Fruit fly (Drosophila melanogaster) whole organism, wandering third instar larva: ENCODE results near the gene CG4230.
A peak's percentile ranks its signal among the peaks of the same experiment; 100 is the strongest.

Experiments used
- Abd-B ChIP-seq: fragments of >200 bp; optimal IDR thresholded peaks from 2 replicates; lab custom pipeline; 2017; ENCODE audit warnings: missing biosample characterization, missing genetic modification characterization
- CG9705 ChIP-seq: fragments of 200-800 bp; sonication (Bioruptor generic); optimal IDR thresholded peaks from 2 replicates; lab custom pipeline; 2018; ENCODE audit warnings: missing biosample characterization, mild to moderate bottlenecking, missing genetic modification characterization
- Dfd ChIP-seq: fragments of >200 bp; optimal IDR thresholded peaks from 2 replicates; lab custom pipeline; 2017; ENCODE audit warnings: missing biosample characterization, missing genetic modification characterization
- Dif ChIP-seq: fragments of 200-275, 200-300 bp; sonication (Bioruptor generic); optimal IDR thresholded peaks from 2 replicates; lab custom pipeline; 2018; ENCODE audit warnings: missing biosample characterization, missing genetic modification characterization; ENCODE audit not compliant: partially characterized antibody
- Hnf4 ChIP-seq: fragments of 200-800 bp; sonication (Bioruptor generic); optimal IDR thresholded peaks from 2 replicates; lab custom pipeline; 2016; ENCODE audit warnings: missing biosample characterization, mild to moderate bottlenecking, missing genetic modification characterization
- Hr78 ChIP-seq: fragments of >200 bp; optimal IDR thresholded peaks from 2 replicates; lab custom pipeline; 2017; ENCODE audit warnings: missing biosample characterization, missing genetic modification characterization
- Hr83 ChIP-seq: fragments of 200-300 bp; sonication (Bioruptor generic); optimal IDR thresholded peaks from 2 replicates; lab custom pipeline; 2016; ENCODE audit warnings: missing biosample characterization, mild to moderate bottlenecking, missing genetic modification characterization, moderate library complexity; ENCODE audit not compliant: poor library complexity, severe bottlenecking
- Jra ChIP-seq: sonication (Bioruptor generic); optimal IDR thresholded peaks from 2 replicates; lab custom pipeline; 2016; ENCODE audit warnings: missing biosample characterization, missing genetic modification characterization
- N ChIP-seq: fragments of >200 bp; optimal IDR thresholded peaks from 2 replicates; lab custom pipeline; 2018; ENCODE audit warnings: missing biosample characterization, missing external identifiers, missing genetic modification characterization
- OdsH ChIP-seq: fragments of 200-800 bp; sonication (Bioruptor generic); optimal IDR thresholded peaks from 2 replicates; lab custom pipeline; 2016; ENCODE audit warnings: missing biosample characterization, mild to moderate bottlenecking, missing genetic modification characterization
- Rel ChIP-seq, 2 experiments: fragments of 200-800 bp; sonication (Bioruptor generic) in 1 of 2; optimal IDR thresholded peaks; 2 replicates in 1 of 2; 3 replicates in 1 of 2; lab custom pipeline; 2016 to 2019; ENCODE audit warnings: mild to moderate bottlenecking in 2 of 2, missing biosample characterization in 2 of 2, missing genetic modification characterization in 2 of 2, moderate library complexity in 1 of 2
- Sp1 ChIP-seq: fragments of 200-800 bp; sonication (Bioruptor generic); optimal IDR thresholded peaks from 3 replicates; lab custom pipeline; 2019; ENCODE audit warnings: missing biosample characterization, mild to moderate bottlenecking, missing genetic modification characterization, moderate library complexity
- Vsx2 ChIP-seq: fragments of 200-300, 225-300 bp; sonication (Bioruptor generic); optimal IDR thresholded peaks from 2 replicates; lab custom pipeline; 2018; ENCODE audit warnings: missing biosample characterization, missing genetic modification characterization; ENCODE audit not compliant: partially characterized antibody
- br ChIP-seq: fragments of 200-800 bp; sonication (Bioruptor generic); optimal IDR thresholded peaks from 2 replicates; lab custom pipeline; 2016; ENCODE audit warnings: missing biosample characterization, missing genetic modification characterization
- brk ChIP-seq: fragments of 200-800 bp; sonication (Bioruptor generic); optimal IDR thresholded peaks from 2 replicates; lab custom pipeline; 2016; ENCODE audit warnings: missing biosample characterization, mild to moderate bottlenecking, missing genetic modification characterization
- dmrt93B ChIP-seq: fragments of 200-800 bp; sonication (Bioruptor generic); optimal IDR thresholded peaks from 2 replicates; lab custom pipeline; 2018; ENCODE audit warnings: missing biosample characterization, mild to moderate bottlenecking, missing genetic modification characterization
- ey ChIP-seq: fragments of 200-800 bp; sonication (Bioruptor generic); optimal IDR thresholded peaks from 2 replicates; lab custom pipeline; 2016; ENCODE audit warnings: missing biosample characterization, missing genetic modification characterization
- foxo ChIP-seq, 2 experiments: fragments of 200-800 bp; sonication (Bioruptor generic); optimal IDR thresholded peaks; 2 replicates in 1 of 2; 3 replicates in 1 of 2; lab custom pipeline; 2016 to 2017; ENCODE audit warnings: missing biosample characterization in 2 of 2, missing genetic modification characterization in 2 of 2
- fru ChIP-seq: fragments of 200-800 bp; sonication (Bioruptor generic); optimal IDR thresholded peaks from 3 replicates; lab custom pipeline; 2016; ENCODE audit warnings: missing biosample characterization, mild to moderate bottlenecking, missing genetic modification characterization
- h ChIP-seq: fragments of 200-800 bp; sonication (Bioruptor generic); optimal IDR thresholded peaks from 3 replicates; lab custom pipeline; 2016; ENCODE audit warnings: missing biosample characterization, mild to moderate bottlenecking, missing genetic modification characterization
- jim ChIP-seq: fragments of 175-275, 200-325 bp; sonication (Bioruptor generic); optimal IDR thresholded peaks from 2 replicates; lab custom pipeline; 2016; ENCODE audit warnings: missing biosample characterization, mild to moderate bottlenecking, missing genetic modification characterization
- lola ChIP-seq: fragments of >200 bp; optimal IDR thresholded peaks from 2 replicates; lab custom pipeline; 2017; ENCODE audit warnings: missing biosample characterization, missing genetic modification characterization
- pan ChIP-seq: fragments of >200 bp; optimal IDR thresholded peaks from 2 replicates; lab custom pipeline; 2017
- psq ChIP-seq: fragments of 200-800 bp; sonication (Bioruptor generic); optimal IDR thresholded peaks from 3 replicates; lab custom pipeline; 2017; ENCODE audit warnings: missing biosample characterization, mild to moderate bottlenecking, missing genetic modification characterization, moderate library complexity
- rgr ChIP-seq: fragments of 200-800 bp; sonication (Bioruptor generic); optimal IDR thresholded peaks from 3 replicates; lab custom pipeline; 2016; ENCODE audit warnings: missing biosample characterization, mild to moderate bottlenecking, missing genetic modification characterization
- sage ChIP-seq: fragments of 200-800 bp; sonication (Bioruptor generic); optimal IDR thresholded peaks from 2 replicates; lab custom pipeline; 2016; ENCODE audit warnings: missing biosample characterization, mild to moderate bottlenecking, missing genetic modification characterization
- sv ChIP-seq: fragments of 200-800 bp; sonication (Bioruptor generic); optimal IDR thresholded peaks from 3 replicates; lab custom pipeline; 2016; ENCODE audit warnings: missing biosample characterization, missing genetic modification characterization
- usp ChIP-seq: fragments of >200 bp; optimal IDR thresholded peaks from 2 replicates; lab custom pipeline; 2017; ENCODE audit warnings: missing biosample characterization, missing genetic modification characterization

The CG4230 gene

dm6 chr2L:5092992-5093695 is 2.9 kb upstream of the CG4230 start, which contains the start of gene Pgant5:
TSS of gene Pgant5 (minus strand) at chr2L:5093592.
- TF ChIP-seq fru (GFP tag; lab: Kevin White, UChicago) = peak; percentile 60
- TF ChIP-seq N (GFP tag; lab: Kevin White, UChicago) = peak; percentile 89
- TF ChIP-seq Hr83 = peak; percentile 67
- peak; percentile 60 for TF ChIP-seq h (GFP tag; lab: Kevin White, UChicago)
- no peak for TF ChIP-seq sv (GFP tag; lab: Kevin White, UChicago)
- TF ChIP-seq Hr78 (GFP tag; lab: Kevin White, UChicago) = peak; percentile 22
- TF ChIP-seq Rel (GFP tag; optimal IDR thresholded peaks at IDR 0.05; lab: Kevin White, UChicago) = no peak
- peak; percentile 34 for TF ChIP-seq Rel (tag; optimal IDR thresholded peaks at IDR 0.05; lab: Kevin White, UChicago)
- peak; percentile 71 for TF ChIP-seq Hnf4 (GFP tag; lab: Kevin White, UChicago)
- no peak for TF ChIP-seq Vsx2
- peak; percentile 66 for TF ChIP-seq Abd-B (GFP tag; lab: Kevin White, UChicago)
- TF ChIP-seq usp (GFP tag; lab: Kevin White, UChicago) = no peak
- peak; percentile 2 for TF ChIP-seq rgr
- peak; percentile 8 for TF ChIP-seq brk (GFP tag; lab: Kevin White, UChicago)
- TF ChIP-seq Dif (GFP tag; lab: Kevin White, UChicago) = peak; percentile 2
- TF ChIP-seq Dfd (GFP tag; lab: Kevin White, UChicago) = no peak
- TF ChIP-seq foxo (GFP tag; optimal IDR thresholded peaks at IDR 0.05; lab: Kevin White, UChicago) = peak in 1 of 2 experiments; percentile 20
- TF ChIP-seq jim (GFP tag; lab: Kevin White, UChicago) = peak; percentile 67
- TF ChIP-seq Sp1 (GFP tag; lab: Kevin White, UChicago) = peak; percentile 15
- TF ChIP-seq br = peak; percentile 12
- no peak for TF ChIP-seq OdsH (GFP tag; lab: Kevin White, UChicago)
- peak; percentile 33 for TF ChIP-seq Jra
- TF ChIP-seq psq (GFP tag; lab: Kevin White, UChicago) = peak; percentile 10
- TF ChIP-seq, all 38 proteins: peak for 17

dm6 chr2L:5093772-5094350 is 2.2 kb upstream of the CG4230 start, which contains the start of gene CG5828:
TSS of gene CG5828 (plus strand) at chr2L:5093976.
- TF ChIP-seq Hr83 (peak; percentile 16), jim (GFP tag; lab: Kevin White, UChicago) (no peak)

dm6 chr2L:5095350-5095962 is 571 bp upstream of the CG4230 start:
- TF ChIP-seq Dfd (GFP tag; lab: Kevin White, UChicago) (no peak), Sp1 (GFP tag; lab: Kevin White, UChicago) (peak; percentile 40), h (GFP tag; lab: Kevin White, UChicago) (peak; percentile 45), brk (GFP tag; lab: Kevin White, UChicago) (peak; percentile 63), Rel (GFP tag; optimal IDR thresholded peaks at IDR 0.05; lab: Kevin White, UChicago) (no peak), Rel (tag; optimal IDR thresholded peaks at IDR 0.05; lab: Kevin White, UChicago) (peak; percentile 53), Hnf4 (GFP tag; lab: Kevin White, UChicago) (no peak), sage (GFP tag; lab: Kevin White, UChicago) (peak; percentile 56), rgr (peak; percentile 21), CG9705 (GFP tag; lab: Kevin White, UChicago) (no peak)

dm6 chr2L:5096761-5097160 is 734 bp downstream of the CG4230 start:
- TF ChIP-seq pan (lab: Kevin White, UChicago) (no peak), psq (GFP tag; lab: Kevin White, UChicago) (no peak), Vsx2 (no peak), br (no peak), Jra (no peak), usp (GFP tag; lab: Kevin White, UChicago) (no peak), OdsH (GFP tag; lab: Kevin White, UChicago) (no peak)

dm6 chr2L:5099790-5100360 is 3.8 kb downstream of the CG4230 start, which contains the start of gene ND-13A:
TSS of gene ND-13A (minus strand) at chr2L:5100288.
- no peak for TF ChIP-seq br
- no peak for TF ChIP-seq Hnf4 (GFP tag; lab: Kevin White, UChicago)
- no peak for TF ChIP-seq Dfd (GFP tag; lab: Kevin White, UChicago)
- TF ChIP-seq rgr = no peak
- TF ChIP-seq psq (GFP tag; lab: Kevin White, UChicago) = no peak
- no peak for TF ChIP-seq lola (GFP tag; lab: Kevin White, UChicago)
- no peak for TF ChIP-seq sv (GFP tag; lab: Kevin White, UChicago)
- TF ChIP-seq dmrt93B (GFP tag; lab: Kevin White, UChicago) = no peak
- no peak for TF ChIP-seq ey (GFP tag; lab: Kevin White, UChicago)
- TF ChIP-seq N (GFP tag; lab: Kevin White, UChicago) = no peak
- no peak for TF ChIP-seq CG9705 (GFP tag; lab: Kevin White, UChicago)
- TF ChIP-seq Hr83 = no peak
- no peak for TF ChIP-seq jim (GFP tag; lab: Kevin White, UChicago)
- no peak for TF ChIP-seq Abd-B (GFP tag; lab: Kevin White, UChicago)
